Fruit fly (Drosophila melanogaster): Measurements from ENCODE around the gene Xrcc2.

Xrcc2 gene

DNA sequence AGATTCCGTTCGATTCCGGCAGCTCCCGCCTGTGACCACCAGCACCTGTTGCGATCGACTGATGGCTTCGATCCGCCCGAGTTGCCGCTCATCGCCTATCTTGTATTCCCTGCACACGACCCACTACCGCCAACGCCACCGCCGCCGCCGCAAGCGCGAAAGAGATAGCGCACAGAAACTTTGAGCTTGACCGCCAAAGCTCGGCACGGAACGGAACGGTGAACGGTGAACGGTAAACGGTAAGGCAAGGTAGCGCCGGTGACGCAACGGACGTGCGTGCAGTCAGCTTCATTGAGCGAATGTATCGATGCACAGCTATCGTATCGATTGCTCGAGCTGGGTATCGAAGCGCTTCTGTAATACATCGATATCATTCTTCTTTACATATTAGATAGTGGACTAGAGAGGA is 12.3 kb downstream of the Xrcc2 start, which contains the start of gene Ggt-1 (continued):
- TF ChIP-seq NC2β (GFP tag; optimal IDR thresholded peaks at IDR 0.05), result no peak
- TF ChIP-seq gt (GFP tag; IDR thresholded peaks at IDR 0.05), result no peak
- TF ChIP-seq CG18476 (GFP tag; optimal IDR thresholded peaks at IDR 0.05), result no peak
- TF ChIP-seq CG2202 (tag; optimal IDR thresholded peaks at IDR 0.05), result no peak
- no peak for TF ChIP-seq CG14667 (GFP tag; IDR thresholded peaks at IDR 0.05)
- TF ChIP-seq slou (GFP tag; optimal IDR thresholded peaks at IDR 0.05), result no peak
- no peak for TF ChIP-seq CG1647 (GFP tag; optimal IDR thresholded peaks at IDR 0.05)
- TF ChIP-seq CG10565 (GFP tag; optimal IDR thresholded peaks at IDR 0.05), result no peak
- no peak for TF ChIP-seq CG32772 (GFP tag; IDR thresholded peaks at IDR 0.05)
- TF ChIP-seq bcd (GFP tag; optimal IDR thresholded peaks at IDR 0.05), result no peak
- no peak for TF ChIP-seq CG15011 (GFP tag; optimal IDR thresholded peaks at IDR 0.05)
- peak; percentile 96 for TF ChIP-seq bbx (GFP tag; IDR thresholded peaks at IDR 0.05; ENCODE audit: partially characterized antibody)
- no peak for TF ChIP-seq Antp (GFP tag; optimal IDR thresholded peaks at IDR 0.05)
- TF ChIP-seq CG7987 (GFP tag; optimal IDR thresholded peaks at IDR 0.05), result no peak
- peak; percentile 20 for TF ChIP-seq CG2712 (tag; optimal IDR thresholded peaks at IDR 0.05)
- TF ChIP-seq Spps (tag; optimal IDR thresholded peaks at IDR 0.05), result no peak
- TF ChIP-seq Blimp-1 (GFP tag; optimal IDR thresholded peaks at IDR 0.05), result no peak
- no peak for TF ChIP-seq CG17912 (GFP tag; optimal IDR thresholded peaks at IDR 0.05)
- TF ChIP-seq kay (GFP tag; optimal IDR thresholded peaks at IDR 0.05), result no peak
- TF ChIP-seq Elba2 (GFP tag; optimal IDR thresholded peaks at IDR 0.05), result no peak
- peak; percentile 89 for TF ChIP-seq amos (GFP tag; IDR thresholded peaks at IDR 0.05; ENCODE audit: partially characterized antibody)
- TF ChIP-seq CG10147 (GFP tag; optimal IDR thresholded peaks at IDR 0.05), result no peak
- TF ChIP-seq pzg (GFP tag; optimal IDR thresholded peaks at IDR 0.05), result peak; percentile 76
- TF ChIP-seq CG12391 (tag; optimal IDR thresholded peaks at IDR 0.05), result no peak
- no peak for TF ChIP-seq CG10321 (GFP tag; IDR thresholded peaks at IDR 0.05)
- TF ChIP-seq TFAM (GFP tag; optimal IDR thresholded peaks at IDR 0.05), result no peak
- no peak for TF ChIP-seq Atf-2 (GFP tag; optimal IDR thresholded peaks at IDR 0.05)
- TF ChIP-seq emc (GFP tag; optimal IDR thresholded peaks at IDR 0.05), result no peak
- TF ChIP-seq Dp (GFP tag; optimal IDR thresholded peaks at IDR 0.05), result peak; percentile 34
- TF ChIP-seq D (optimal IDR thresholded peaks at IDR 0.05), result no peak
- TF ChIP-seq D (GFP tag; optimal IDR thresholded peaks at IDR 0.05), result no peak
- TF ChIP-seq CG17568 (GFP tag; optimal IDR thresholded peaks at IDR 0.05), result no peak
- TF ChIP-seq Drgx (GFP tag; IDR thresholded peaks at IDR 0.05), result no peak
- no peak for TF ChIP-seq CG4730 (GFP tag; IDR thresholded peaks at IDR 0.05)
- no peak for TF ChIP-seq Lim3 (GFP tag; IDR thresholded peaks at IDR 0.05)
- TF ChIP-seq da (GFP tag; optimal IDR thresholded peaks at IDR 0.05), result no peak
- TF ChIP-seq nmo (GFP tag; optimal IDR thresholded peaks at IDR 0.05), result no peak
- no peak for TF ChIP-seq crol (GFP tag; IDR thresholded peaks at IDR 0.05)
- TF ChIP-seq CG15514 (GFP tag; optimal IDR thresholded peaks at IDR 0.05), result peak; percentile 94
- TF ChIP-seq z (GFP tag; IDR thresholded peaks at IDR 0.05), result no peak
- no peak for TF ChIP-seq chm (GFP tag; IDR thresholded peaks at IDR 0.05)
- no peak for TF ChIP-seq CG14965 (GFP tag; optimal IDR thresholded peaks at IDR 0.05; ENCODE audit: borderline replicate concordance)
- TF ChIP-seq CG1529 (GFP tag; optimal IDR thresholded peaks at IDR 0.05), result no peak
- TF ChIP-seq tll (GFP tag; optimal IDR thresholded peaks at IDR 0.05), result no peak
- 0 out of 3 replicates have a peak, but pooled peaks have one; percentile 17 for TF ChIP-seq CG34422 (GFP tag; IDR thresholded peaks at IDR 0.05)
- TF ChIP-seq Ada2b (GFP tag; IDR thresholded peaks at IDR 0.05), result no peak
- no peak for TF ChIP-seq CG14050 (GFP tag; IDR thresholded peaks at IDR 0.05)
- TF ChIP-seq Oaz (GFP tag; IDR thresholded peaks at IDR 0.05), result no peak
- TF ChIP-seq nom (GFP tag; optimal IDR thresholded peaks at IDR 0.05), result no peak
- no peak for TF ChIP-seq H2.0 (GFP tag; IDR thresholded peaks at IDR 0.05)
- TF ChIP-seq PHDP (tag; optimal IDR thresholded peaks at IDR 0.05), result no peak
- no peak for TF ChIP-seq CG3407 (GFP tag; optimal IDR thresholded peaks at IDR 0.05)

All from whole organism, embryonic.